Worm (Caenorhabditis elegans) whole organism, L4 larva: ENCODE measurements around the gene T26H5.11.
A peak's percentile ranks its signal among the peaks of the same experiment; 100 is the strongest.

Experiments used
- F10B5.3 ChIP-seq: sonication (generic microtip); optimal IDR thresholded peaks from 2 replicates; lab custom pipeline; 2016; ENCODE audit warnings: mild to moderate bottlenecking, missing genetic modification characterization, missing compliant biosample characterization
- F37D6.2 ChIP-seq: sonication (generic microtip); optimal IDR thresholded peaks from 2 replicates; lab custom pipeline; 2016; ENCODE audit warnings: mild to moderate bottlenecking, missing genetic modification characterization, missing compliant biosample characterization
- F44E2.7 ChIP-seq: fragments of 200-800 bp; sonication (Bioruptor generic); IDR thresholded peaks from 2 replicates; pipeline ENCODE4 v2.1.2; 2022; ENCODE audit warnings: missing genetic modification characterization, missing compliant biosample characterization
- T20F7.1 ChIP-seq: fragments of 200-800 bp; sonication (Bioruptor generic); optimal IDR thresholded peaks from 2 replicates; lab custom pipeline; 2018; ENCODE audit warnings: mild to moderate bottlenecking, missing genetic modification characterization, missing compliant biosample characterization
- Y105C5A.15 ChIP-seq: fragments of 200-800 bp; sonication (Bioruptor generic); IDR thresholded peaks from 2 replicates; pipeline ENCODE4 v1.3.6; 2022; ENCODE audit warnings: missing genetic modification characterization, missing compliant biosample characterization
- Y48G9A.11 ChIP-seq: fragments of 200-800 bp; sonication (Bioruptor generic); IDR thresholded peaks from 2 replicates; pipeline ENCODE4 v1.3.6; 2022; ENCODE audit warnings: missing genetic modification reagents, missing genetic modification characterization, missing compliant biosample characterization
- Y5F2A.4 ChIP-seq: fragments of 200-800 bp; sonication (Bioruptor generic); optimal IDR thresholded peaks from 2 replicates; lab custom pipeline; 2018; ENCODE audit warnings: mild to moderate bottlenecking, missing genetic modification characterization, missing compliant biosample characterization
- ZK546.5 ChIP-seq, 2 experiments: sonication (generic microtip); optimal IDR thresholded peaks; 2 replicates each; lab custom pipeline; 2017; ENCODE audit warnings: missing biosample characterization in 2 of 2, missing genetic modification characterization in 2 of 2
- aha-1 ChIP-seq: fragments of 150-350 bp; peaks from one replicate; lab custom pipeline; 2014; ENCODE audit warnings: missing biosample characterization, missing genetic modification characterization
- attf-4 ChIP-seq: sonication (generic microtip); optimal IDR thresholded peaks from 3 replicates; lab custom pipeline; 2017; ENCODE audit warnings: missing biosample characterization, missing genetic modification characterization
- ceh-20 ChIP-seq: fragments of 200-800 bp; sonication (Bioruptor generic); IDR thresholded peaks from 2 replicates; pipeline ENCODE4 v1.3.6; 2022; ENCODE audit warnings: missing genetic modification reagents, missing genetic modification characterization, missing compliant biosample characterization
- ceh-28 ChIP-seq: fragments of 150-350 bp; optimal IDR thresholded peaks from 2 replicates; lab custom pipeline; 2014; ENCODE audit warnings: missing biosample characterization, missing genetic modification reagents, missing genetic modification characterization
- ceh-44 ChIP-seq: fragments of 200-800 bp; sonication (Bioruptor generic); IDR thresholded peaks from 2 replicates; pipeline ENCODE4 v1.3.6; 2022; ENCODE audit warnings: missing genetic modification reagents, missing genetic modification characterization, missing compliant biosample characterization
- ceh-82 ChIP-seq: sonication (generic microtip); optimal IDR thresholded peaks from 2 replicates; lab custom pipeline; 2017; ENCODE audit warnings: missing biosample characterization, missing genetic modification characterization
- ctbp-1 ChIP-seq: fragments of 200-800 bp; sonication (Bioruptor generic); IDR thresholded peaks from 2 replicates; pipeline ENCODE4 v1.3.6; 2022; ENCODE audit warnings: missing genetic modification reagents, missing genetic modification characterization, missing compliant biosample characterization
- daf-12 ChIP-seq: fragments of 150-350 bp; optimal IDR thresholded peaks from 2 replicates; lab custom pipeline; 2014; ENCODE audit warnings: missing biosample characterization, missing genetic modification reagents, missing genetic modification characterization
- daf-19 ChIP-seq: fragments of 200-800 bp; sonication (Bioruptor generic); conservative IDR thresholded peaks from 2 replicates; pipeline ENCODE4 v1.3.6; 2022; ENCODE audit warnings: missing genetic modification characterization, missing compliant biosample characterization
- daf-8 ChIP-seq: fragments of 200-800 bp; sonication (Bioruptor generic); IDR thresholded peaks from 2 replicates; pipeline ENCODE4 v1.3.6; 2022; ENCODE audit warnings: missing genetic modification characterization, missing compliant biosample characterization
- dmd-9 ChIP-seq: fragments of 200-800 bp; sonication (Bioruptor generic); IDR thresholded peaks from 2 replicates; pipeline ENCODE4 v1.3.6; 2022; ENCODE audit warnings: missing genetic modification reagents, missing genetic modification characterization, missing compliant biosample characterization
- dve-1 ChIP-seq: sonication (generic microtip); optimal IDR thresholded peaks from 2 replicates; lab custom pipeline; 2017; ENCODE audit warnings: antibody characterized with exemption, mild to moderate bottlenecking, missing genetic modification characterization, missing compliant biosample characterization; ENCODE audit not compliant: insufficient read depth
- egl-43 ChIP-seq: fragments of 200-800 bp; sonication (Bioruptor generic); IDR thresholded peaks from 2 replicates; pipeline ENCODE4 v1.3.6; 2022; ENCODE audit warnings: missing genetic modification reagents, missing genetic modification characterization, missing compliant biosample characterization
- fkh-10 ChIP-seq: fragments of 150-350 bp; optimal IDR thresholded peaks from 2 replicates; lab custom pipeline; 2014; ENCODE audit warnings: missing biosample characterization, missing genetic modification reagents, missing genetic modification characterization
- hif-1 ChIP-seq, 2 experiments: sonication (generic microtip); optimal IDR thresholded peaks; 2 replicates each; lab custom pipeline; 2016 to 2017; ENCODE audit warnings: missing compliant biosample characterization in 2 of 2, missing genetic modification characterization in 2 of 2, missing genetic modification reagents in 2 of 2, missing genotype in 2 of 2, mild to moderate bottlenecking in 1 of 2
- hmg-1.1 ChIP-seq: fragments of 200-800 bp; sonication (Bioruptor generic); IDR thresholded peaks from 2 replicates; pipeline ENCODE4 v1.3.6; 2022; ENCODE audit warnings: missing genetic modification reagents, missing genetic modification characterization, missing compliant biosample characterization
- lim-7 ChIP-seq: fragments of 200-800 bp; sonication (Bioruptor generic); IDR thresholded peaks from 2 replicates; pipeline ENCODE4 v1.3.6; 2022; ENCODE audit warnings: missing genetic modification characterization, missing compliant biosample characterization
- lin-1 ChIP-seq: fragments of 200-800 bp; sonication (Bioruptor generic); IDR thresholded peaks from 2 replicates; pipeline ENCODE4 v1.3.6; 2022; ENCODE audit warnings: missing genetic modification reagents, missing genetic modification characterization, missing compliant biosample characterization
- lin-15B ChIP-seq: fragments of 150-350 bp; sonication (generic microtip); optimal IDR thresholded peaks from 3 replicates; lab custom pipeline; 2014; ENCODE audit warnings: missing biosample characterization, missing genetic modification characterization
- lin-29 ChIP-seq: fragments of 200-800 bp; sonication (Bioruptor generic); IDR thresholded peaks from 2 replicates; pipeline ENCODE4 v1.3.6; 2022; ENCODE audit warnings: missing genetic modification reagents, missing genetic modification characterization, missing compliant biosample characterization
- madf-9 ChIP-seq: fragments of 200-800 bp; sonication (Bioruptor generic); conservative IDR thresholded peaks from 2 replicates; pipeline ENCODE4 v1.3.6; 2022; ENCODE audit warnings: missing genetic modification reagents, missing genetic modification characterization, missing compliant biosample characterization
- mep-1 ChIP-seq: fragments of 150-350 bp; sonication (generic microtip); optimal IDR thresholded peaks from 3 replicates; lab custom pipeline; 2014; ENCODE audit warnings: missing biosample characterization, missing genetic modification characterization
- mxl-3 ChIP-seq: fragments of 200-800 bp; sonication (Bioruptor generic); optimal IDR thresholded peaks from 2 replicates; lab custom pipeline; 2018; ENCODE audit warnings: mild to moderate bottlenecking, missing genetic modification characterization, missing compliant biosample characterization
- nhr-111 ChIP-seq: fragments of 200-800 bp; sonication (Bioruptor generic); optimal IDR thresholded peaks from 2 replicates; lab custom pipeline; 2018; ENCODE audit warnings: mild to moderate bottlenecking, missing genetic modification characterization, missing compliant biosample characterization
- nhr-28 ChIP-seq: fragments of 150-350 bp; optimal IDR thresholded peaks from 2 replicates; lab custom pipeline; 2014; ENCODE audit warnings: missing biosample characterization, missing genetic modification characterization
- nhr-41 ChIP-seq: fragments of 200-800 bp; sonication (Bioruptor generic); IDR thresholded peaks from 2 replicates; pipeline ENCODE4 v1.3.6; 2022; ENCODE audit warnings: missing genetic modification reagents, missing genetic modification characterization, missing compliant biosample characterization
- php-3 ChIP-seq: fragments of 200-800 bp; sonication (Bioruptor generic); IDR thresholded peaks from 2 replicates; pipeline ENCODE4 v1.3.6; 2022; ENCODE audit warnings: missing genetic modification reagents, missing genetic modification characterization, missing compliant biosample characterization
- saeg-2 ChIP-seq: fragments of 200-800 bp; sonication (Bioruptor generic); IDR thresholded peaks from 2 replicates; pipeline ENCODE4 v1.3.6; 2022; ENCODE audit warnings: missing genetic modification reagents, missing genetic modification characterization, missing compliant biosample characterization
- sdz-12 ChIP-seq: fragments of 200-800 bp; sonication (Bioruptor generic); optimal IDR thresholded peaks from 2 replicates; lab custom pipeline; 2018; ENCODE audit warnings: mild to moderate bottlenecking, missing genetic modification characterization, missing compliant biosample characterization
- set-16 ChIP-seq: fragments of 200-800 bp; sonication (Bioruptor generic); IDR thresholded peaks from 2 replicates; pipeline ENCODE4 v1.3.6; 2022; ENCODE audit warnings: missing genetic modification reagents, missing genetic modification characterization, missing compliant biosample characterization
- skn-1 ChIP-seq: fragments of 150-350 bp; optimal IDR thresholded peaks from 2 replicates; lab custom pipeline; 2014; ENCODE audit warnings: missing biosample characterization, missing genetic modification characterization
- snpc-1.2 ChIP-seq: fragments of 200-800 bp; sonication (Bioruptor generic); IDR thresholded peaks from 2 replicates; pipeline ENCODE4 v1.3.6; 2022; ENCODE audit warnings: missing genetic modification reagents, missing genetic modification characterization, missing compliant biosample characterization
- spr-1 ChIP-seq: sonication (generic microtip); optimal IDR thresholded peaks from 2 replicates; lab custom pipeline; 2016; ENCODE audit warnings: mild to moderate bottlenecking, missing genetic modification characterization, missing compliant biosample characterization
- spr-3 ChIP-seq: fragments of 200-800 bp; sonication (Bioruptor generic); optimal IDR thresholded peaks from 2 replicates; lab custom pipeline; 2018; ENCODE audit warnings: mild to moderate bottlenecking, missing genetic modification characterization, missing compliant biosample characterization
- zfp-3 ChIP-seq: fragments of 200-800 bp; sonication (Bioruptor generic); conservative IDR thresholded peaks from 2 replicates; pipeline ENCODE4 v1.3.6; 2022; ENCODE audit warnings: missing genetic modification reagents, missing genetic modification characterization, missing compliant biosample characterization
- ztf-11 ChIP-seq: fragments of 150-350 bp; optimal IDR thresholded peaks from 2 replicates; lab custom pipeline; 2014; ENCODE audit warnings: missing biosample characterization, missing genetic modification characterization

The T26H5.11 gene

ce11 chrV:15454322-15454721, 10.2 kb upstream of the T26H5.11 start (continued):
- TF ChIP-seq mep-1 (tag; lab: Kevin White, UChicago) (no peak), mxl-3 (no peak), ZK546.5 (tag; optimal IDR thresholded peaks at IDR 0.05; lab: Kevin White, UChicago) (no peak), snpc-1.2 (peak; percentile 73), dve-1 (tag; lab: Kevin White, UChicago) (no peak), zfp-3 (GFP tag; lab: Robert Waterston, UW) (no peak), attf-4 (tag; lab: Kevin White, UChicago) (no peak), ztf-11 (tag; lab: Kevin White, UChicago) (no peak), Y105C5A.15 (peak; percentile 82; the same call in 1 of the 2 replicates), madf-9 (GFP tag; lab: Robert Waterston, UW) (no peak), F37D6.2 (no peak), ceh-28 (tag; lab: Kevin White, UChicago) (no peak), spr-1 (tag; lab: Kevin White, UChicago) (no peak), nhr-41 (GFP tag; lab: Robert Waterston, UW) (no peak), ctbp-1 (GFP tag; lab: Robert Waterston, UW) (no peak), nhr-28 (tag; lab: Kevin White, UChicago) (no peak), dmd-9 (GFP tag; lab: Robert Waterston, UW) (no peak), sdz-12 (GFP tag; lab: Kevin White, UChicago) (no peak), hif-1 (tag; optimal IDR thresholded peaks at IDR 0.05; lab: Kevin White, UChicago) (no peak), skn-1 (no peak), lim-7 (GFP tag; lab: Robert Waterston, UW) (peak; percentile 77), Y5F2A.4 (GFP tag; lab: Kevin White, UChicago) (no peak), F44E2.7 (GFP tag; lab: Robert Waterston, UW) (peak; percentile 48; the same call in 1 of the 2 replicates), lin-1 (no peak), daf-12 (tag; lab: Kevin White, UChicago) (no peak), spr-3 (no peak), set-16 (GFP tag; lab: Robert Waterston, UW) (no peak), ceh-82 (tag; lab: Kevin White, UChicago) (no peak), T20F7.1 (no peak)

DNA sequence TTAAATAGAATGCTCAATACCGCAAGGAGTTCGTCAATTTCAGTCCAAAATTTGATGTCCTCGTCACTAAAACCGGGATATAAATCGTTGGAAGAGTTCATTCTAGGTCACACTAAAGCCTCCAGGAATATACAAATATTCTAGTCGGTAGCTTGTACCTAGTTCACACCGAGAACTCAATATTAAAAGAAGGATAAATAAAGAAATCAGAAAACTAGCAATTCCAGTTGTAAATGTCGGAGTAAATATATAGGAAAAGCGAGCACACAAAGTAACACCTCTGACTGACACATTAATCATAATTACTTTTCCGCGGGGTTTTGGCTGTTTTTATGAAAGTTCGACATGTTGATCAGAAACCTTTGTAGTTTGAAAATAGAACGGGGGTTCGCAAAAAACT, 7.3 kb upstream of the T26H5.11 start, which contains the start of gene srw-33:
TSS of gene srw-33 (minus strand) at position 101 of the 400 bp plus-strand sequence.
- no peak for TF ChIP-seq Y48G9A.11
- TF ChIP-seq ctbp-1 (GFP tag; lab: Robert Waterston, UW): no peak
- no peak for TF ChIP-seq nhr-111 (GFP tag; lab: Kevin White, UChicago)
- no peak for TF ChIP-seq lin-29 (GFP tag; lab: Robert Waterston, UW)
- no peak for TF ChIP-seq ceh-20
- TF ChIP-seq lin-15B (tag; lab: Kevin White, UChicago): no peak
- no peak for TF ChIP-seq php-3 (GFP tag; lab: Robert Waterston, UW)
- no peak for TF ChIP-seq hmg-1.1 (GFP tag; lab: Robert Waterston, UW)
- no peak for TF ChIP-seq daf-19
- no peak for TF ChIP-seq F10B5.3
- TF ChIP-seq daf-8 (GFP tag; lab: Robert Waterston, UW): no peak
- no peak for TF ChIP-seq egl-43 (GFP tag; lab: Robert Waterston, UW)
- TF ChIP-seq Y5F2A.4 (GFP tag; lab: Kevin White, UChicago): no peak
- TF ChIP-seq fkh-10 (GFP tag; lab: Kevin White, UChicago): no peak
- TF ChIP-seq aha-1 (tag; lab: Kevin White, UChicago): no peak
- no peak for TF ChIP-seq zfp-3 (GFP tag; lab: Robert Waterston, UW)
- no peak for TF ChIP-seq ceh-44
- TF ChIP-seq saeg-2 (GFP tag; lab: Robert Waterston, UW): no peak
- TF ChIP-seq, all 104 proteins: peak for 0
